Worm (Caenorhabditis elegans): ENCODE data around the gene T26H8.5.

Gene T26H8.5

ce11 chrV:15298597-15298996, 6.8 kb downstream of the T26H8.5 start, which contains the start of gene cpr-3:
Gene cpr-3 (minus strand): TSS chrV:15298700.
- TF ChIP-seq sea-2 (GFP tag; optimal IDR thresholded peaks at IDR 0.05): no peak
- TF ChIP-seq pqm-1 (tag; optimal IDR thresholded peaks at IDR 0.05): peak; percentile 99
- no peak for TF ChIP-seq ama-1 (optimal IDR thresholded peaks at IDR 0.05)
- peak; percentile 99 for TF ChIP-seq elt-2 (tag; optimal IDR thresholded peaks at IDR 0.05)
- no peak for TF ChIP-seq nhr-12 (tag; optimal IDR thresholded peaks at IDR 0.05)
- no peak for TF ChIP-seq R02D3.7 (tag; optimal IDR thresholded peaks at IDR 0.05)
- no peak for TF ChIP-seq elt-3 (tag; optimal IDR thresholded peaks at IDR 0.05)
- TF ChIP-seq nhr-76 (tag; optimal IDR thresholded peaks at IDR 0.05): no peak
- peak; percentile 52 for TF ChIP-seq fos-1 (tag; optimal IDR thresholded peaks at IDR 0.05)
- TF ChIP-seq eor-1 (tag; optimal IDR thresholded peaks at IDR 0.05): no peak
- peak; percentile 81 for TF ChIP-seq skn-1 (tag; optimal IDR thresholded peaks at IDR 0.05)
- TF ChIP-seq nhr-25 (tag; optimal IDR thresholded peaks at IDR 0.05): no peak
- peak; percentile 94 for TF ChIP-seq jun-1 (tag; optimal IDR thresholded peaks at IDR 0.05)
- no peak for TF ChIP-seq egl-27 (tag; optimal IDR thresholded peaks at IDR 0.05)
- no peak for TF ChIP-seq hmg-11 (tag; optimal IDR thresholded peaks at IDR 0.05)
- no peak for TF ChIP-seq nhr-43 (tag; optimal IDR thresholded peaks at IDR 0.05; ENCODE audit: poor library complexity, severe bottlenecking)
- no peak for TF ChIP-seq ceh-9 (tag; optimal IDR thresholded peaks at IDR 0.05)
- peak; percentile 65 for TF ChIP-seq pha-4 (tag; optimal IDR thresholded peaks at IDR 0.05)

ce11 chrV:15293865-15294264, 11.5 kb downstream of the T26H8.5 start, which contains the start of gene str-96:
Gene str-96 (minus strand): TSS chrV:15293965.
- TF ChIP-seq aly-2 (tag; optimal IDR thresholded peaks at IDR 0.05): no peak
- no peak for TF ChIP-seq ceh-28 (tag; optimal IDR thresholded peaks at IDR 0.05)
- TF ChIP-seq egl-27 (tag; optimal IDR thresholded peaks at IDR 0.05): no peak
- TF ChIP-seq lin-39 (tag; optimal IDR thresholded peaks at IDR 0.05): no peak
- TF ChIP-seq ceh-9 (tag; optimal IDR thresholded peaks at IDR 0.05): no peak
- no peak for TF ChIP-seq R02D3.7 (tag; optimal IDR thresholded peaks at IDR 0.05)
- TF ChIP-seq mdl-1 (tag; optimal IDR thresholded peaks at IDR 0.05): no peak
- no peak for TF ChIP-seq nfya-1 (tag; optimal IDR thresholded peaks at IDR 0.05; ENCODE audit: insufficient read depth)
- TF ChIP-seq elt-1 (tag; optimal IDR thresholded peaks at IDR 0.05): no peak
- no peak for TF ChIP-seq snpc-4 (tag; optimal IDR thresholded peaks at IDR 0.05)
- TF ChIP-seq nhr-12 (tag; optimal IDR thresholded peaks at IDR 0.05): no peak
- TF ChIP-seq ztf-4 (tag; optimal IDR thresholded peaks at IDR 0.05): no peak
- TF ChIP-seq fkh-2 (tag; optimal IDR thresholded peaks at IDR 0.05): no peak
- TF ChIP-seq nhr-76 (tag; optimal IDR thresholded peaks at IDR 0.05): no peak
- TF ChIP-seq pqm-1 (tag; optimal IDR thresholded peaks at IDR 0.05): no peak
- TF ChIP-seq nhr-77 (tag; optimal IDR thresholded peaks at IDR 0.05): no peak
- TF ChIP-seq nhr-23 (tag; optimal IDR thresholded peaks at IDR 0.05): no peak
- TF ChIP-seq eor-1 (tag; optimal IDR thresholded peaks at IDR 0.05): no peak
- TF ChIP-seq nhr-237 (tag; optimal IDR thresholded peaks at IDR 0.05): no peak

- TF ChIP-seq nhr-77 (tag; optimal IDR thresholded peaks at IDR 0.05) (no peak), pqm-1 (tag; optimal IDR thresholded peaks at IDR 0.05) (peak; percentile 0)
These were observed 14.4 kb downstream of the T26H8.5 start, which contains the start of gene cyp-34A2 for ce11 chrV:15290995-15291394. Gene cyp-34A2 (minus strand): TSS chrV:15291095.

- no peak for TF ChIP-seq mml-1 (tag; optimal IDR thresholded peaks at IDR 0.05)
- peak; percentile 19 for TF ChIP-seq nhr-25 (tag; optimal IDR thresholded peaks at IDR 0.05)
These were observed 17.5 kb downstream of the T26H8.5 start, which contains the start of gene cyp-34A1 for ce11 chrV:15287856-15288255. Gene cyp-34A1 (minus strand): TSS chrV:15287956.

- TF ChIP-seq nhr-25 (tag; optimal IDR thresholded peaks at IDR 0.05): peak; percentile 74
- no peak for TF ChIP-seq snpc-4 (tag; optimal IDR thresholded peaks at IDR 0.05)
These were observed 19.4 kb downstream of the T26H8.5 start for ce11 chrV:15285984-15286383.

ce11 chrV:15281279-15281949, 24.0 kb downstream of the T26H8.5 start, which contains the start of the genes srw-19 and srx-51:
Gene srw-19 (minus strand): TSS chrV:15281379.
Gene srx-51 (plus strand): TSS chrV:15281899.
- no peak for TF ChIP-seq ztf-11 (tag; optimal IDR thresholded peaks at IDR 0.05)
- no peak for TF ChIP-seq lsy-12 (tag; optimal IDR thresholded peaks at IDR 0.05)
- no peak for TF ChIP-seq hmg-11 (tag; optimal IDR thresholded peaks at IDR 0.05)
- no peak for TF ChIP-seq ceh-82 (tag; optimal IDR thresholded peaks at IDR 0.05)
- TF ChIP-seq snpc-4 (tag; optimal IDR thresholded peaks at IDR 0.05): no peak
- no peak for TF ChIP-seq tbx-2 (tag; optimal IDR thresholded peaks at IDR 0.05)
- no peak for TF ChIP-seq fkh-2 (tag; optimal IDR thresholded peaks at IDR 0.05)
- no peak for TF ChIP-seq egl-5 (tag; optimal IDR thresholded peaks at IDR 0.05)
- no peak for TF ChIP-seq elt-3 (tag; optimal IDR thresholded peaks at IDR 0.05)
- no peak for TF ChIP-seq nhr-77 (tag; optimal IDR thresholded peaks at IDR 0.05)
- no peak for TF ChIP-seq nhr-23 (tag; optimal IDR thresholded peaks at IDR 0.05)
- no peak for TF ChIP-seq nhr-43 (tag; optimal IDR thresholded peaks at IDR 0.05; ENCODE audit: poor library complexity, severe bottlenecking)
- no peak for TF ChIP-seq aly-2 (tag; optimal IDR thresholded peaks at IDR 0.05)
- no peak for TF ChIP-seq egl-27 (tag; optimal IDR thresholded peaks at IDR 0.05)
- TF ChIP-seq R02D3.7 (tag; optimal IDR thresholded peaks at IDR 0.05): no peak
- TF ChIP-seq ceh-16 (tag; optimal IDR thresholded peaks at IDR 0.05): no peak
- TF ChIP-seq nhr-76 (tag; optimal IDR thresholded peaks at IDR 0.05): no peak

All from whole organism, L3 larva.